Fruit fly (Drosophila melanogaster) whole organism, embryonic: ENCODE results near the gene Trs20.

Experiments used
- Aef1 ChIP-seq: fragments of 200-800 bp; sonication (Bioruptor generic); IDR thresholded peaks from 3 replicates; pipeline ENCODE4 v1.3.6; 2022; ENCODE audit warnings: missing biosample characterization, missing genetic modification characterization
- Antp ChIP-seq: fragments of 200-800 bp; sonication (Bioruptor generic); optimal IDR thresholded peaks from 3 replicates; lab custom pipeline; 2016; ENCODE audit warnings: missing biosample characterization, missing genetic modification characterization
- Awh ChIP-seq: fragments of 200-800 bp; sonication (Bioruptor generic); IDR thresholded peaks from 2 replicates; pipeline ENCODE4, ENCODE4 v1.3.6; 2022; ENCODE audit warnings: missing biosample characterization, missing genetic modification characterization
- B-H1 ChIP-seq: fragments of 200-800 bp; sonication (Bioruptor generic); IDR thresholded peaks from 3 replicates; pipeline ENCODE4 v1.3.6; 2022; ENCODE audit warnings: missing biosample characterization, missing genetic modification characterization
- Bgb ChIP-seq: fragments of 200-800 bp; sonication (Bioruptor generic); IDR thresholded peaks from 2 replicates; pipeline ENCODE4 v1.3.6; 2022; ENCODE audit warnings: missing biosample characterization, missing genetic modification characterization; ENCODE audit not compliant: partially characterized antibody
- BtbVII ChIP-seq: fragments of 200-800 bp; sonication (Bioruptor generic); optimal IDR thresholded peaks from 3 replicates; lab custom pipeline; 2017; ENCODE audit warnings: missing biosample characterization, mild to moderate bottlenecking, missing genetic modification characterization
- Bteb2 ChIP-seq: fragments of 200-800 bp; sonication (Bioruptor generic); optimal IDR thresholded peaks from 2 replicates; lab custom pipeline; 2016; ENCODE audit warnings: missing biosample characterization, missing genetic modification characterization
- CG10959 ChIP-seq: fragments of 200-800 bp; sonication (Bioruptor generic); IDR thresholded peaks from 2 replicates; pipeline ENCODE4 v1.3.6; 2022; ENCODE audit warnings: missing biosample characterization, missing genetic modification characterization
- CG11398 ChIP-seq: fragments of 200-800 bp; sonication (Bioruptor generic); optimal IDR thresholded peaks from 2 replicates; lab custom pipeline; 2016; ENCODE audit warnings: missing biosample characterization, missing genetic modification characterization
- CG12219 ChIP-seq: fragments of 200-800 bp; sonication (Bioruptor generic); optimal IDR thresholded peaks from 3 replicates; lab custom pipeline; 2018; ENCODE audit warnings: missing biosample characterization, mild to moderate bottlenecking, missing genetic modification characterization
- CG14710 ChIP-seq: fragments of 200-800 bp; sonication (Bioruptor generic); optimal IDR thresholded peaks from 3 replicates; lab custom pipeline; 2019; ENCODE audit warnings: missing biosample characterization, mild to moderate bottlenecking, missing genetic modification characterization, moderate library complexity
- CG1792 ChIP-seq: fragments of 200-800 bp; sonication (Bioruptor generic); optimal IDR thresholded peaks from 2 replicates; lab custom pipeline; 2016; ENCODE audit warnings: missing biosample characterization, missing genetic modification characterization
- CG3065 ChIP-seq: fragments of 200-800 bp; sonication (Bioruptor generic); optimal IDR thresholded peaks from 2 replicates; lab custom pipeline; 2016; ENCODE audit warnings: missing biosample characterization, missing genetic modification characterization
- CG31224 ChIP-seq: fragments of 200-800 bp; sonication (Bioruptor generic); IDR thresholded peaks from 2 replicates; pipeline ENCODE4 v1.3.6; 2022; ENCODE audit warnings: missing biosample characterization, missing genetic modification characterization
- CG3281 ChIP-seq: fragments of 200-800 bp; sonication (Bioruptor generic); optimal IDR thresholded peaks from 3 replicates; lab custom pipeline; 2017; ENCODE audit warnings: missing biosample characterization, mild to moderate bottlenecking, missing genetic modification characterization
- CG34224 ChIP-seq: fragments of 200-800 bp; sonication (Bioruptor generic); IDR thresholded peaks from 3 replicates; pipeline ENCODE4 v1.3.6; 2022; ENCODE audit warnings: missing biosample characterization, missing genetic modification characterization; ENCODE audit not compliant: partially characterized antibody
- CG34376 ChIP-seq: fragments of 200-800 bp; sonication (Bioruptor generic); optimal IDR thresholded peaks from 2 replicates; lab custom pipeline; 2018; ENCODE audit warnings: missing biosample characterization, mild to moderate bottlenecking, missing genetic modification characterization
- CG4404 ChIP-seq: fragments of 200-800 bp; sonication (Bioruptor generic); IDR thresholded peaks from 2 replicates; pipeline ENCODE4 v1.3.6; 2022; ENCODE audit warnings: missing biosample characterization, missing genetic modification characterization
- CG4707 ChIP-seq: fragments of 200-800 bp; sonication (Bioruptor generic); optimal IDR thresholded peaks from 2 replicates; lab custom pipeline; 2018; ENCODE audit warnings: missing biosample characterization, mild to moderate bottlenecking, missing genetic modification characterization, moderate library complexity
- CG6654 ChIP-seq: fragments of 200-800 bp; sonication (Bioruptor generic); optimal IDR thresholded peaks from 2 replicates; lab custom pipeline; 2017; ENCODE audit warnings: missing biosample characterization, mild to moderate bottlenecking, missing genetic modification characterization
- CG8388 ChIP-seq: fragments of 200-800 bp; sonication (Bioruptor generic); optimal IDR thresholded peaks from 2 replicates; lab custom pipeline; 2019; ENCODE audit warnings: missing biosample characterization, mild to moderate bottlenecking, missing genetic modification characterization, moderate library complexity
- Dbx ChIP-seq: fragments of 200-800 bp; sonication (Bioruptor generic); IDR thresholded peaks from 3 replicates; pipeline ENCODE4 v1.3.6; 2022; ENCODE audit warnings: missing biosample characterization, missing genetic modification characterization
- Dref ChIP-seq: fragments of 200-800 bp; sonication (Bioruptor generic); IDR thresholded peaks from 2 replicates; pipeline ENCODE4 v1.3.6; 2022; ENCODE audit warnings: missing biosample characterization, missing genetic modification characterization
- Ets65A ChIP-seq: fragments of 200-800 bp; sonication (Bioruptor generic); peaks from one replicate; lab custom pipeline; 2016; ENCODE audit warnings: missing biosample characterization, missing genetic modification characterization
- Fer1 ChIP-seq: fragments of 200-800 bp; sonication (Bioruptor generic); optimal IDR thresholded peaks from 2 replicates; lab custom pipeline; 2017; ENCODE audit warnings: missing biosample characterization, mild to moderate bottlenecking, missing genetic modification characterization
- GATAe ChIP-seq: fragments of 200-800 bp; sonication (Bioruptor generic); conservative IDR thresholded peaks from 2 replicates; pipeline ENCODE4 v1.3.6; 2022; ENCODE audit warnings: missing biosample characterization, missing genetic modification characterization
- Gsc ChIP-seq: fragments of 200-800 bp; sonication (Bioruptor generic); IDR thresholded peaks from 2 replicates; pipeline ENCODE4 v1.3.6; 2022; ENCODE audit warnings: missing biosample characterization, missing genetic modification characterization
- Hr78 ChIP-seq, 2 experiments: fragments of 200-800 bp in 1 of 2; fragments of >200 bp in 1 of 2; sonication (Bioruptor generic) in 1 of 2; optimal IDR thresholded peaks; 2 replicates each; lab custom pipeline; 2017 to 2019; ENCODE audit warnings: missing biosample characterization in 2 of 2, missing genetic modification characterization in 2 of 2, mild to moderate bottlenecking in 1 of 2, moderate library complexity in 1 of 2
- Max ChIP-seq: fragments of 200-800 bp; sonication (Bioruptor generic); optimal IDR thresholded peaks from 2 replicates; lab custom pipeline; 2016; ENCODE audit warnings: missing biosample characterization, mild to moderate bottlenecking, missing genetic modification characterization
- Nf-YA ChIP-seq: fragments of 200-800 bp; sonication (Bioruptor generic); IDR thresholded peaks from 2 replicates; pipeline ENCODE4 v1.3.6; 2022; ENCODE audit warnings: missing biosample characterization, missing genetic modification characterization
- NfI ChIP-seq: fragments of 200-800 bp; sonication (Bioruptor generic); optimal IDR thresholded peaks from 3 replicates; lab custom pipeline; 2018; ENCODE audit warnings: missing biosample characterization, mild to moderate bottlenecking, missing genetic modification characterization, moderate library complexity
- Oaz ChIP-seq: fragments of 200-800 bp; sonication (Bioruptor generic); IDR thresholded peaks from 2 replicates; pipeline ENCODE4 v1.3.6; 2022; ENCODE audit warnings: missing biosample characterization, missing genetic modification characterization
- Poxn ChIP-seq: fragments of 200-800 bp; sonication (Bioruptor generic); IDR thresholded peaks from 2 replicates; pipeline ENCODE4 v1.3.6; 2022; ENCODE audit warnings: missing biosample characterization, missing genetic modification characterization
- Xbp1 ChIP-seq: fragments of 200-800 bp; sonication (Bioruptor generic); optimal IDR thresholded peaks from 3 replicates; lab custom pipeline; 2016; ENCODE audit warnings: missing biosample characterization, mild to moderate bottlenecking, missing genetic modification characterization
- bbx ChIP-seq: fragments of 200-800 bp; sonication (Bioruptor generic); IDR thresholded peaks from 2 replicates; pipeline ENCODE4 v1.3.6; 2022; ENCODE audit warnings: missing biosample characterization, missing genetic modification characterization; ENCODE audit not compliant: partially characterized antibody
- crc ChIP-seq: fragments of 200-800 bp; sonication (Bioruptor generic); optimal IDR thresholded peaks from 2 replicates; lab custom pipeline; 2016; ENCODE audit warnings: missing biosample characterization, missing genetic modification characterization
- dysf ChIP-seq: fragments of 200-800 bp; sonication (Bioruptor generic); IDR thresholded peaks from 3 replicates; pipeline ENCODE4 v1.3.6; 2022; ENCODE audit warnings: missing biosample characterization, missing genetic modification characterization
- fd64A ChIP-seq: fragments of 200-800 bp; sonication (Bioruptor generic); optimal IDR thresholded peaks from 3 replicates; lab custom pipeline; 2018; ENCODE audit warnings: missing biosample characterization, mild to moderate bottlenecking, missing genetic modification characterization
- gce ChIP-seq: fragments of 200-800 bp; sonication (Bioruptor generic); IDR thresholded peaks from 3 replicates; pipeline ENCODE4 v1.3.6; 2022; ENCODE audit warnings: missing biosample characterization, missing genetic modification characterization
- mirr ChIP-seq: fragments of 200-800 bp; sonication (Bioruptor generic); optimal IDR thresholded peaks from 3 replicates; lab custom pipeline; 2018; ENCODE audit warnings: missing biosample characterization, mild to moderate bottlenecking, missing genetic modification characterization
- nau ChIP-seq: fragments of 200-800 bp; sonication (Bioruptor generic); optimal IDR thresholded peaks from 3 replicates; lab custom pipeline; 2017; ENCODE audit warnings: missing biosample characterization, mild to moderate bottlenecking, missing genetic modification characterization, missing genetic modification reagents
- otp ChIP-seq: fragments of 200-800 bp; sonication (Bioruptor generic); IDR thresholded peaks from 3 replicates; pipeline ENCODE4, ENCODE4 v1.3.6; 2022; ENCODE audit warnings: missing biosample characterization, missing genetic modification characterization
- pros ChIP-seq: fragments of 200-800 bp; sonication (Bioruptor generic); optimal IDR thresholded peaks from 3 replicates; lab custom pipeline; 2019; ENCODE audit warnings: missing biosample characterization, mild to moderate bottlenecking, missing genetic modification characterization, moderate library complexity
- rib ChIP-seq: fragments of 200-800 bp; sonication (Bioruptor generic); IDR thresholded peaks from 2 replicates; pipeline ENCODE4 v1.3.6; 2022; ENCODE audit warnings: missing biosample characterization, missing genetic modification characterization
- sug ChIP-seq: fragments of 200-800 bp; optimal IDR thresholded peaks from 2 replicates; lab custom pipeline; 2019; ENCODE audit warnings: missing biosample characterization, mild to moderate bottlenecking, missing genetic modification characterization, moderate library complexity
- trem ChIP-seq: fragments of 200-800 bp; optimal IDR thresholded peaks from 3 replicates; lab custom pipeline; 2019; ENCODE audit warnings: missing biosample characterization, mild to moderate bottlenecking, missing genetic modification characterization, moderate library complexity
- trh ChIP-seq: fragments of 200-800 bp; sonication (Bioruptor generic); optimal IDR thresholded peaks from 2 replicates; lab custom pipeline; 2016; ENCODE audit warnings: missing biosample characterization, missing genetic modification characterization
- wor ChIP-seq: fragments of 200-800 bp; sonication (Bioruptor generic); IDR thresholded peaks from 2 replicates; pipeline ENCODE4 v1.3.6; 2022; ENCODE audit warnings: missing biosample characterization, missing genetic modification characterization
- zfh2 ChIP-seq: fragments of 200-800 bp; sonication (Bioruptor generic); optimal IDR thresholded peaks from 2 replicates; lab custom pipeline; 2016; ENCODE audit warnings: missing biosample characterization, missing genetic modification characterization

Trs20 gene

dm6 chr3L:16157251-16158190, 26.1 kb upstream of the Trs20 start (continued):
- TF ChIP-seq Aef1 (GFP tag; lab: Robert Waterston, UW): no peak; the same call in 2 of the 3 replicates
- peak; percentile 32 for TF ChIP-seq NfI (GFP tag; lab: Kevin White, UChicago)
- 0 out of 2 replicates have a peak, but pooled peaks have one; percentile 26 for TF ChIP-seq wor
- TF ChIP-seq Dbx (GFP tag; lab: Robert Waterston, UW): 0 out of 3 replicates have a peak, but pooled peaks have one; percentile 22
- no peak; the same call in 2 of the 3 replicates for TF ChIP-seq gce (GFP tag; lab: Robert Waterston, UW)
- no peak for TF ChIP-seq CG11398 (GFP tag; lab: Kevin White, UChicago)
- no peak for TF ChIP-seq B-H1 (GFP tag; lab: Robert Waterston, UW)
- peak; percentile 44 for TF ChIP-seq CG14710 (tag; lab: Kevin White, UChicago)
- peak; percentile 52 for TF ChIP-seq CG8388 (GFP tag; lab: Kevin White, UChicago)
- TF ChIP-seq Max (GFP tag; lab: Kevin White, UChicago): peak; percentile 12
- TF ChIP-seq CG1792 (GFP tag; lab: Kevin White, UChicago): no peak
- peak; percentile 7 for TF ChIP-seq CG12219 (GFP tag; lab: Kevin White, UChicago)
- TF ChIP-seq pros: no peak
- no peak for TF ChIP-seq GATAe
- peak; percentile 16 for TF ChIP-seq CG3065
- no peak for TF ChIP-seq mirr
- TF ChIP-seq CG3281 (GFP tag; lab: Kevin White, UChicago): peak; percentile 59
- no peak for TF ChIP-seq Oaz (GFP tag; lab: Robert Waterston, UW)
- no peak; the same call in 1 of the 2 replicates for TF ChIP-seq Awh (GFP tag; lab: Robert Waterston, UW)
- TF ChIP-seq trem (tag; lab: Kevin White, UChicago): peak; percentile 34
- no peak for TF ChIP-seq rib (GFP tag; lab: Robert Waterston, UW)
- no peak for TF ChIP-seq Dref (GFP tag; lab: Robert Waterston, UW)
- no peak for TF ChIP-seq CG6654 (GFP tag; lab: Kevin White, UChicago)
- TF ChIP-seq Bgb (GFP tag; lab: Robert Waterston, UW): no peak
- TF ChIP-seq otp (GFP tag; lab: Robert Waterston, UW): no peak
- no peak for TF ChIP-seq Hr78 (GFP tag; optimal IDR thresholded peaks at IDR 0.05; lab: Kevin White, UChicago)
- peak; percentile 90 for TF ChIP-seq Ets65A (GFP tag; lab: Kevin White, UChicago)
- TF ChIP-seq Gsc (GFP tag; lab: Robert Waterston, UW): no peak
- no peak for TF ChIP-seq Nf-YA (GFP tag; lab: Robert Waterston, UW)
- no peak for TF ChIP-seq CG4707 (GFP tag; lab: Kevin White, UChicago)
- peak; percentile 60 for TF ChIP-seq Xbp1 (GFP tag; lab: Kevin White, UChicago)
- no peak for TF ChIP-seq Poxn (GFP tag; lab: Robert Waterston, UW)
- no peak for TF ChIP-seq CG34224
- TF ChIP-seq CG4404: no peak
- TF ChIP-seq CG34376 (GFP tag; lab: Kevin White, UChicago): no peak
- no peak for TF ChIP-seq bbx (GFP tag; lab: Robert Waterston, UW)
- peak; percentile 59 for TF ChIP-seq Fer1 (GFP tag; lab: Kevin White, UChicago)
- TF ChIP-seq CG31224 (GFP tag; lab: Robert Waterston, UW): peak; percentile 48; the same call in 1 of the 2 replicates
- TF ChIP-seq sug (tag; lab: Kevin White, UChicago): no peak
- TF ChIP-seq zfh2 (GFP tag; lab: Kevin White, UChicago): peak; percentile 18
- TF ChIP-seq BtbVII (GFP tag; lab: Kevin White, UChicago): peak; percentile 47
- peak; percentile 44 for TF ChIP-seq Bteb2
- TF ChIP-seq nau: peak; percentile 12
- TF ChIP-seq dysf (GFP tag; lab: Robert Waterston, UW): peak; percentile 65
- no peak for TF ChIP-seq fd64A (GFP tag; lab: Kevin White, UChicago)
- no peak for TF ChIP-seq trh (GFP tag; lab: Kevin White, UChicago)
- TF ChIP-seq Antp: peak; percentile 14
- TF ChIP-seq CG10959: no peak
- TF ChIP-seq crc: peak; percentile 2
